Fruit fly (Drosophila melanogaster) whole organism, embryonic: ENCODE results near the gene Bdp1.
A peak's percentile ranks its signal among the peaks of the same experiment; 100 is the strongest.

Experiments used
- Adf1 ChIP-seq: fragments of 200-800 bp; sonication (Bioruptor generic); IDR thresholded peaks from 2 replicates; pipeline ENCODE4 v1.3.6; 2022; ENCODE audit warnings: missing biosample characterization, missing genetic modification characterization
- Atf3 ChIP-seq: fragments of 200-800 bp; sonication (Bioruptor generic); optimal IDR thresholded peaks from 3 replicates; lab custom pipeline; 2016; ENCODE audit warnings: missing biosample characterization, missing genetic modification characterization
- Atf6 ChIP-seq: fragments of 200-800 bp; sonication (Bioruptor generic); IDR thresholded peaks from 2 replicates; pipeline ENCODE4 v1.3.6; 2022; ENCODE audit warnings: missing biosample characterization, missing genetic modification characterization
- Bdp1 ChIP-seq: fragments of 200-800 bp; sonication (Bioruptor generic); optimal IDR thresholded peaks from 3 replicates; lab custom pipeline; 2016; ENCODE audit warnings: missing biosample characterization, missing genetic modification characterization
- CG1024 ChIP-seq: fragments of 200-800 bp; sonication (Bioruptor generic); IDR thresholded peaks from 2 replicates; pipeline ENCODE4 v1.3.6; 2022; ENCODE audit warnings: missing biosample characterization, missing genetic modification characterization
- CG10565 ChIP-seq: fragments of 200-800 bp; sonication (Bioruptor generic); optimal IDR thresholded peaks from 3 replicates; lab custom pipeline; 2016; ENCODE audit warnings: missing biosample characterization, mild to moderate bottlenecking, missing genetic modification characterization
- CG11456 ChIP-seq: fragments of 200-800 bp; sonication (Bioruptor generic); IDR thresholded peaks from 3 replicates; pipeline ENCODE4 v1.3.6; 2022; ENCODE audit warnings: missing biosample characterization, missing genetic modification characterization
- CG11560 ChIP-seq: fragments of 200-800 bp; sonication (Bioruptor generic); IDR thresholded peaks from 3 replicates; pipeline ENCODE4 v1.3.6; 2022; ENCODE audit warnings: missing biosample characterization, missing genetic modification characterization
- CG12391 ChIP-seq: fragments of 200-800 bp; sonication (Bioruptor generic); optimal IDR thresholded peaks from 3 replicates; lab custom pipeline; 2018; ENCODE audit warnings: missing biosample characterization, mild to moderate bottlenecking, missing genetic modification characterization, moderate library complexity
- CG12942 ChIP-seq: fragments of 200-800 bp; sonication (Bioruptor generic); optimal IDR thresholded peaks from 3 replicates; lab custom pipeline; 2016; ENCODE audit warnings: missing biosample characterization, missing genetic modification characterization
- CG14050 ChIP-seq: fragments of 200-800 bp; sonication (Bioruptor generic); IDR thresholded peaks from 3 replicates; pipeline ENCODE4 v1.3.6; 2022; ENCODE audit warnings: missing biosample characterization, missing genetic modification characterization
- CG14710 ChIP-seq: fragments of 200-800 bp; sonication (Bioruptor generic); optimal IDR thresholded peaks from 3 replicates; lab custom pipeline; 2019; ENCODE audit warnings: missing biosample characterization, mild to moderate bottlenecking, missing genetic modification characterization, moderate library complexity
- CG15514 ChIP-seq: fragments of 200-800 bp; sonication (Bioruptor generic); optimal IDR thresholded peaks from 3 replicates; lab custom pipeline; 2017; ENCODE audit warnings: missing biosample characterization, missing genetic modification characterization, mild to moderate bottlenecking, moderate library complexity, missing genetic modification reagents
- CG15696 ChIP-seq: fragments of 200-800 bp; sonication (Bioruptor generic); optimal IDR thresholded peaks from 2 replicates; lab custom pipeline; 2019; ENCODE audit warnings: missing biosample characterization, mild to moderate bottlenecking, missing genetic modification characterization, moderate library complexity
- CG16863 ChIP-seq: fragments of 200-800 bp; sonication (Bioruptor generic); optimal IDR thresholded peaks from 3 replicates; lab custom pipeline; 2016; ENCODE audit warnings: missing biosample characterization, missing genetic modification characterization
- CG17612 ChIP-seq: fragments of 200-800 bp; sonication (Bioruptor generic); IDR thresholded peaks from 2 replicates; pipeline ENCODE4 v1.3.6; 2022; ENCODE audit warnings: missing biosample characterization, missing genetic modification characterization
- CG1832 ChIP-seq: fragments of 200-800 bp; sonication (Bioruptor generic); optimal IDR thresholded peaks from 2 replicates; lab custom pipeline; 2017; ENCODE audit warnings: missing biosample characterization, mild to moderate bottlenecking, missing genetic modification characterization, inconsistent platforms
- CG31441 ChIP-seq: fragments of 200-800 bp; sonication (Bioruptor generic); IDR thresholded peaks from 2 replicates; pipeline ENCODE4 v1.3.6; 2022; ENCODE audit warnings: missing biosample characterization, missing genetic modification characterization
- CG32767 ChIP-seq: fragments of 200-800 bp; sonication (Bioruptor generic); IDR thresholded peaks from 2 replicates; pipeline ENCODE4 v1.3.6; 2022; ENCODE audit warnings: missing biosample characterization, missing genetic modification characterization
- CG32772 ChIP-seq: fragments of 200-800 bp; sonication (Bioruptor generic); IDR thresholded peaks from 2 replicates; pipeline ENCODE4 v1.3.6; 2022; ENCODE audit warnings: missing biosample characterization, missing genetic modification characterization
- CG7839 ChIP-seq: fragments of 200-800 bp; sonication (Bioruptor generic); optimal IDR thresholded peaks from 3 replicates; lab custom pipeline; 2018; ENCODE audit warnings: missing biosample characterization, mild to moderate bottlenecking, missing genetic modification characterization, moderate library complexity
- CG8359 ChIP-seq: fragments of 200-800 bp; sonication (Bioruptor generic); optimal IDR thresholded peaks from 2 replicates; lab custom pipeline; 2017; ENCODE audit warnings: missing biosample characterization, mild to moderate bottlenecking, missing genetic modification characterization, borderline replicate concordance
- CoRest ChIP-seq: fragments of 200-800 bp; sonication (Bioruptor generic); optimal IDR thresholded peaks from 3 replicates; lab custom pipeline; 2018; ENCODE audit warnings: missing biosample characterization, mild to moderate bottlenecking, missing genetic modification characterization, moderate library complexity
- Dbx ChIP-seq: fragments of 200-800 bp; sonication (Bioruptor generic); IDR thresholded peaks from 3 replicates; pipeline ENCODE4 v1.3.6; 2022; ENCODE audit warnings: missing biosample characterization, missing genetic modification characterization
- HLH54F ChIP-seq: fragments of 200-800 bp; sonication (Bioruptor generic); optimal IDR thresholded peaks from 3 replicates; lab custom pipeline; 2016; ENCODE audit warnings: missing biosample characterization, missing genetic modification characterization
- Mrtf ChIP-seq: fragments of 200-800 bp; sonication (Bioruptor generic); IDR thresholded peaks from 3 replicates; pipeline ENCODE4 v1.3.6; 2022; ENCODE audit warnings: missing biosample characterization, missing genetic modification characterization
- NC2β ChIP-seq: fragments of 200-800 bp; sonication (Bioruptor generic); optimal IDR thresholded peaks from 2 replicates; lab custom pipeline; 2016; ENCODE audit warnings: missing biosample characterization, missing genetic modification characterization
- PHDP ChIP-seq: fragments of 200-800 bp; sonication (Bioruptor generic); optimal IDR thresholded peaks from 3 replicates; lab custom pipeline; 2018; ENCODE audit warnings: missing biosample characterization, mild to moderate bottlenecking, missing genetic modification characterization, moderate library complexity
- Sry-β ChIP-seq: fragments of 200-800 bp; sonication (Bioruptor generic); optimal IDR thresholded peaks from 2 replicates; lab custom pipeline; 2018; ENCODE audit warnings: missing biosample characterization, mild to moderate bottlenecking, missing genetic modification characterization, moderate library complexity
- Tbp ChIP-seq: fragments of >200 bp; optimal IDR thresholded peaks from 2 replicates; lab custom pipeline; 2018; ENCODE audit warnings: missing biosample characterization, missing genetic modification characterization
- ap ChIP-seq: fragments of 200-800 bp; sonication (Bioruptor generic); IDR thresholded peaks from 2 replicates; pipeline ENCODE4 v1.3.6; 2022; ENCODE audit warnings: missing biosample characterization, missing genetic modification characterization
- bcd ChIP-seq: fragments of 200-800 bp; sonication (Bioruptor generic); optimal IDR thresholded peaks from 2 replicates; lab custom pipeline; 2017; ENCODE audit warnings: missing biosample characterization, mild to moderate bottlenecking, missing genetic modification characterization
- cas ChIP-seq: fragments of 200-800 bp; sonication (Bioruptor generic); IDR thresholded peaks from 2 replicates; pipeline ENCODE4 v1.3.6; 2022; ENCODE audit warnings: missing biosample characterization, missing genetic modification characterization
- cg ChIP-seq: fragments of 200-800 bp; sonication (Bioruptor generic); optimal IDR thresholded peaks from 3 replicates; lab custom pipeline; 2019; ENCODE audit warnings: missing biosample characterization, mild to moderate bottlenecking, missing genetic modification characterization, moderate library complexity
- chif ChIP-seq, 2 experiments: fragments of 200-800 bp; sonication (Bioruptor generic); optimal IDR thresholded peaks; 3 replicates each; lab custom pipeline; 2016; ENCODE audit warnings: missing biosample characterization in 2 of 2, missing genetic modification characterization in 2 of 2
- da ChIP-seq: fragments of 200-800 bp; sonication (Bioruptor generic); optimal IDR thresholded peaks from 2 replicates; lab custom pipeline; 2016; ENCODE audit warnings: missing biosample characterization, missing genetic modification characterization
- grau ChIP-seq: fragments of 200-800 bp; optimal IDR thresholded peaks from 3 replicates; lab custom pipeline; 2019; ENCODE audit warnings: missing biosample characterization, mild to moderate bottlenecking, missing genetic modification characterization, moderate library complexity
- jigr1 ChIP-seq: fragments of 200-800 bp; sonication (Bioruptor generic); IDR thresholded peaks from 3 replicates; pipeline ENCODE4 v1.3.6; 2022; ENCODE audit warnings: missing biosample characterization, missing genetic modification characterization
- kah ChIP-seq: fragments of 200-800 bp; sonication (Bioruptor generic); optimal IDR thresholded peaks from 2 replicates; lab custom pipeline; 2018; ENCODE audit warnings: missing biosample characterization, mild to moderate bottlenecking, missing genetic modification characterization
- klu ChIP-seq: fragments of 200-800 bp; sonication (Bioruptor generic); IDR thresholded peaks from 2 replicates; pipeline ENCODE4 v1.3.6; 2022; ENCODE audit warnings: missing biosample characterization, missing genetic modification characterization
- onecut ChIP-seq: fragments of 200-800 bp; sonication (Bioruptor generic); IDR thresholded peaks from 2 replicates; pipeline ENCODE4 v1.3.6; 2022; ENCODE audit warnings: missing biosample characterization, missing genetic modification characterization
- org-1 ChIP-seq: fragments of 200-800 bp; sonication (Bioruptor generic); optimal IDR thresholded peaks from 2 replicates; lab custom pipeline; 2017; ENCODE audit warnings: missing biosample characterization, missing genetic modification characterization
- p53 ChIP-seq: fragments of 200-800 bp; sonication (Bioruptor generic); optimal IDR thresholded peaks from 2 replicates; lab custom pipeline; 2016; ENCODE audit warnings: missing biosample characterization, missing genetic modification characterization
- pan ChIP-seq, 4 experiments: fragments of >200 bp in 3 of 4; fragments of 200-800 bp in 1 of 4; sonication (Bioruptor generic) in 1 of 4; optimal IDR thresholded peaks in 3 of 4; IDR thresholded peaks in 1 of 4; 2 replicates each; pipeline versions ENCODE4 v1.3.6 to Lab custom; 2017 to 2022; ENCODE audit warnings: missing biosample characterization in 2 of 4, missing genetic modification characterization in 2 of 4, mixed read lengths in 1 of 4
- prd ChIP-seq, 3 experiments: fragments of >200 bp in 2 of 3; fragments of 200-800 bp in 1 of 3; sonication (Bioruptor generic) in 1 of 3; optimal IDR thresholded peaks in 2 of 3; IDR thresholded peaks in 1 of 3; 2 replicates in 2 of 3; 3 replicates in 1 of 3; pipeline versions ENCODE4 v1.3.6 to Lab custom; 2017 to 2022; ENCODE audit warnings: missing biosample characterization in 1 of 3, missing genetic modification characterization in 1 of 3
- pzg ChIP-seq: fragments of 200-800 bp; sonication (Bioruptor generic); optimal IDR thresholded peaks from 3 replicates; lab custom pipeline; 2018; ENCODE audit warnings: missing biosample characterization, mild to moderate bottlenecking, missing genetic modification characterization, moderate library complexity
- so ChIP-seq: fragments of 200-800 bp; sonication (Bioruptor generic); IDR thresholded peaks from 3 replicates; pipeline ENCODE4 v1.3.6; 2022; ENCODE audit warnings: missing biosample characterization, missing genetic modification characterization
- trh ChIP-seq: fragments of 200-800 bp; sonication (Bioruptor generic); optimal IDR thresholded peaks from 2 replicates; lab custom pipeline; 2016; ENCODE audit warnings: missing biosample characterization, missing genetic modification characterization
- unpg ChIP-seq: fragments of 200-800 bp; sonication (Bioruptor generic); optimal IDR thresholded peaks from 3 replicates; lab custom pipeline; 2018; ENCODE audit warnings: missing biosample characterization, mild to moderate bottlenecking, missing genetic modification characterization, moderate library complexity
- wor ChIP-seq: fragments of 200-800 bp; sonication (Bioruptor generic); IDR thresholded peaks from 2 replicates; pipeline ENCODE4 v1.3.6; 2022; ENCODE audit warnings: missing biosample characterization, missing genetic modification characterization

The Bdp1 gene

dm6 chr2L:13366109-13366747 is 7.5 kb downstream of the Bdp1 start, which contains the start of the genes Nnp-1 and Grx3:
Nnp-1 (minus strand) TSS chr2L:13366189.
Grx3 (plus strand) TSS chr2L:13366447.
- TF ChIP-seq NC2β = no peak
- no peak for TF ChIP-seq CG10565 (GFP tag; lab: Kevin White, UChicago)
- no peak for TF ChIP-seq Mrtf (GFP tag; lab: Robert Waterston, UW)
- no peak for TF ChIP-seq org-1
- no peak for TF ChIP-seq ap (GFP tag; lab: Robert Waterston, UW)
- no peak for TF ChIP-seq CG1024 (GFP tag; lab: Robert Waterston, UW)
- no peak for TF ChIP-seq CG31441 (GFP tag; lab: Robert Waterston, UW)
- peak; percentile 65 for TF ChIP-seq CG15514 (GFP tag; lab: Kevin White, UChicago)
- peak; percentile 49 for TF ChIP-seq pzg (GFP tag; lab: Kevin White, UChicago)
- no peak for TF ChIP-seq CG7839
- TF ChIP-seq klu (GFP tag; lab: Robert Waterston, UW) = peak; percentile 14; the same call in 1 of the 2 replicates
- no peak for TF ChIP-seq onecut (GFP tag; lab: Robert Waterston, UW)
- peak; percentile 16; the same call in 1 of the 3 replicates for TF ChIP-seq Dbx (GFP tag; lab: Robert Waterston, UW)
- TF ChIP-seq CG14050 (GFP tag; lab: Robert Waterston, UW) = no peak
- TF ChIP-seq cg (GFP tag; lab: Kevin White, UChicago) = no peak
- TF ChIP-seq p53 (GFP tag; lab: Kevin White, UChicago) = no peak
- TF ChIP-seq CG15696 = peak; percentile 65
- TF ChIP-seq CG17612 (GFP tag; lab: Robert Waterston, UW) = no peak
- TF ChIP-seq cas = no peak
- TF ChIP-seq prd (optimal IDR thresholded peaks at IDR 0.05; lab: Kevin White, UChicago) = no peak
- TF ChIP-seq prd (GFP tag; IDR thresholded peaks at IDR 0.05; lab: Robert Waterston, UW) = peak; percentile 58; the same call in 1 of the 3 replicates
- TF ChIP-seq CG14710 (tag; lab: Kevin White, UChicago) = peak; percentile 82
- no peak for TF ChIP-seq kah (GFP tag; lab: Kevin White, UChicago)
- TF ChIP-seq so = no peak
- peak; percentile 27 for TF ChIP-seq CG12942 (GFP tag; lab: Kevin White, UChicago)
- TF ChIP-seq unpg = no peak
- no peak for TF ChIP-seq CG8359 (GFP tag; lab: Kevin White, UChicago)
- TF ChIP-seq Bdp1 = peak; percentile 52
- TF ChIP-seq CG11560 (tag; lab: Robert Waterston, UW) = no peak
- peak; percentile 44 for TF ChIP-seq Adf1
- TF ChIP-seq wor (GFP tag; lab: Robert Waterston, UW) = no peak
- no peak for TF ChIP-seq Atf3 (GFP tag; lab: Kevin White, UChicago)
- TF ChIP-seq HLH54F (GFP tag; lab: Kevin White, UChicago) = no peak
- TF ChIP-seq bcd (GFP tag; lab: Kevin White, UChicago) = peak; percentile 45
- no peak for TF ChIP-seq PHDP (tag; lab: Kevin White, UChicago)
- TF ChIP-seq jigr1 (GFP tag; lab: Robert Waterston, UW) = no peak
- peak; percentile 39 for TF ChIP-seq CG32772 (GFP tag; lab: Robert Waterston, UW)
- no peak for TF ChIP-seq CG16863
- no peak for TF ChIP-seq pan (optimal IDR thresholded peaks at IDR 0.05; lab: Kevin White, UChicago)
- TF ChIP-seq pan (GFP tag; optimal IDR thresholded peaks at IDR 0.05 in 1 of 2, IDR thresholded peaks at IDR 0.05 in 1 of 2) = no peak
- TF ChIP-seq CG11456 (GFP tag; lab: Robert Waterston, UW) = no peak
- TF ChIP-seq da (GFP tag; lab: Kevin White, UChicago) = no peak
- TF ChIP-seq CG1832 (GFP tag; lab: Kevin White, UChicago) = no peak
- peak; percentile 26; the same call in 1 of the 2 replicates for TF ChIP-seq CG32767
- TF ChIP-seq trh (GFP tag; lab: Kevin White, UChicago) = no peak
- TF ChIP-seq grau (tag; lab: Kevin White, UChicago) = peak; percentile 75
- peak; percentile 79 for TF ChIP-seq CoRest
- no peak for TF ChIP-seq CG12391 (tag; lab: Kevin White, UChicago)
- no peak for TF ChIP-seq Atf6 (GFP tag; lab: Robert Waterston, UW)
- TF ChIP-seq Tbp (GFP tag; lab: Kevin White, UChicago) = no peak
- peak; percentile 92 for TF ChIP-seq Sry-β
- no peak for TF ChIP-seq chif (GFP tag; optimal IDR thresholded peaks at IDR 0.05; lab: Kevin White, UChicago)
